Fruit fly (Drosophila melanogaster) whole organism, embryonic: Measurements from ENCODE around the gene CG14423.

ENCODE experiments used
- Bgb ChIP-seq: fragments of 200-800 bp; sonication (Bioruptor generic); IDR thresholded peaks from 2 replicates; pipeline ENCODE4 v1.3.6; 2022; ENCODE audit warnings: missing biosample characterization, missing genetic modification characterization; ENCODE audit not compliant: partially characterized antibody
- CG1024 ChIP-seq: fragments of 200-800 bp; sonication (Bioruptor generic); IDR thresholded peaks from 2 replicates; pipeline ENCODE4 v1.3.6; 2022; ENCODE audit warnings: missing biosample characterization, missing genetic modification characterization
- CG11085 ChIP-seq: fragments of 200-800 bp; sonication (Bioruptor generic); IDR thresholded peaks from 2 replicates; pipeline ENCODE4 v1.3.6; 2022; ENCODE audit warnings: missing biosample characterization, missing genetic modification characterization
- CG11456 ChIP-seq: fragments of 200-800 bp; sonication (Bioruptor generic); IDR thresholded peaks from 3 replicates; pipeline ENCODE4 v1.3.6; 2022; ENCODE audit warnings: missing biosample characterization, missing genetic modification characterization
- CG13123 ChIP-seq: fragments of 200-800 bp; sonication (Bioruptor generic); optimal IDR thresholded peaks from 2 replicates; lab custom pipeline; 2016; ENCODE audit warnings: missing biosample characterization, missing genetic modification characterization
- CG2116 ChIP-seq: fragments of 200-800 bp; sonication (Bioruptor generic); optimal IDR thresholded peaks from 3 replicates; lab custom pipeline; 2018; ENCODE audit warnings: missing biosample characterization, mild to moderate bottlenecking, missing genetic modification characterization
- CG4282 ChIP-seq: fragments of 200-800 bp; sonication (Bioruptor generic); optimal IDR thresholded peaks from 2 replicates; lab custom pipeline; 2016; ENCODE audit warnings: missing biosample characterization, missing genetic modification characterization
- CG9932 ChIP-seq: fragments of 200-800 bp; sonication (Bioruptor generic); IDR thresholded peaks from 2 replicates; pipeline ENCODE4 v1.3.6; 2022; ENCODE audit warnings: missing biosample characterization, missing genetic modification characterization
- Dfd ChIP-seq, 2 experiments: fragments of >200 bp; optimal IDR thresholded peaks; 2 replicates each; lab custom pipeline; 2017; ENCODE audit warnings: missing biosample characterization in 2 of 2, missing genetic modification characterization in 2 of 2
- cato ChIP-seq: fragments of 200-800 bp; sonication (Bioruptor generic); optimal IDR thresholded peaks from 2 replicates; lab custom pipeline; 2016; ENCODE audit warnings: missing biosample characterization, missing genetic modification characterization, borderline replicate concordance
- crp ChIP-seq, 2 experiments: fragments of 200-800 bp; sonication (Bioruptor generic); optimal IDR thresholded peaks; 2 replicates in 1 of 2; 3 replicates in 1 of 2; lab custom pipeline; 2017; ENCODE audit warnings: missing biosample characterization in 2 of 2, missing genetic modification characterization in 2 of 2, mild to moderate bottlenecking in 1 of 2, moderate library complexity in 1 of 2
- shn ChIP-seq: fragments of 200-800 bp; sonication (Bioruptor generic); optimal IDR thresholded peaks from 3 replicates; lab custom pipeline; 2016; ENCODE audit warnings: missing biosample characterization, missing genetic modification characterization
- ttk ChIP-seq: fragments of 200-800 bp; sonication (Bioruptor generic); IDR thresholded peaks from 2 replicates; pipeline ENCODE4 v2.1.2; 2022; ENCODE audit warnings: missing biosample characterization, missing genetic modification characterization

DNA sequence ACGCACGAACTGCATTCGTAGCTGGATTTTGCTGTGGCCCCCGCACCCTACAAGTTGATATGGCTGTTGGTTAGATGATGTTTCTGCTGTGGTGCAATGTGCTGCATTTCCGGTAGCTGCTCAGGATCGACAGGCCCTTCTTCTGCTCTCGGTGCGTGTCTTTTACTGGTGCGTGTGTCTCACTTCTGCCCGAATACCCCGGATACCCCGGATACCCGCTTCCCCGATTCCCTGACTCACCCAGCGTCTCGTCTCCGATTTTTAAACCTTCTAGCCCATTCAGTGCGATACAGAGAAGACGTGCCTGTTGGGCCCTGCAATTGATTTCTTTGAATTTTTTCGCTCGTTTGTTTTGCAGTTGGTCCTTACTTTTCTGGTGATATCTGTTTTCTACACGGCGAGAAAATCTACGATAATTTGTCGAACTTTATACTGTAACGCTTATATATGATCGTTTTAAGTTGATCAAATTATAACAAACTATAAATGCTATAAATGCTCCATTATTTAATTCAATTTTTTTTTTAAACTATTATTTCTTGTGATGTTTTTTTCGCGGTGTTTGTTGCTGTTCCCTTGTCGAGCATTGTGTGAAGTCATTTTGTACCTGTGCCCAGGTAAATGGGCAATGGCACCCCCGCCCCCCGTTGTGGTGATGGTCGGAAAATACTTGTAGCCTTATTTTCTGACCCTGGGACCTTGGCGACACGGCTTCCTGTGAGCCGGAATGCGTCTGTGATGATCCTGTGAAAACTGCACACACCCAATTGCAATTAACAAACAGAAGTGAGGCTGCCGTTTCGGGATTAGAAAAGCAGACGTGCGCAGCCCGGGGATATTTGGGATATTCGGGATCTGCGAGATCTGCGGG, 39.9 kb downstream of the CG14423 start:
- TF ChIP-seq CG4282 (GFP tag; lab: Kevin White, UChicago): no peak
- TF ChIP-seq cato (GFP tag; lab: Kevin White, UChicago): no peak
- TF ChIP-seq CG9932 (GFP tag; lab: Robert Waterston, UW): no peak
- no peak for TF ChIP-seq shn (GFP tag; lab: Kevin White, UChicago)
- no peak for TF ChIP-seq ttk (GFP tag; lab: Robert Waterston, UW)
- TF ChIP-seq CG13123 (GFP tag; lab: Kevin White, UChicago): no peak
- TF ChIP-seq crp (GFP tag; optimal IDR thresholded peaks at IDR 0.05; lab: Kevin White, UChicago): no peak
- no peak for TF ChIP-seq CG1024
- no peak for TF ChIP-seq CG11085 (GFP tag; lab: Robert Waterston, UW)
- TF ChIP-seq CG2116 (GFP tag; lab: Kevin White, UChicago): peak; percentile 19
- no peak for TF ChIP-seq Dfd (GFP tag; optimal IDR thresholded peaks at IDR 0.05; lab: Kevin White, UChicago)
- TF ChIP-seq Bgb (GFP tag; lab: Robert Waterston, UW): no peak
- no peak for TF ChIP-seq CG11456 (GFP tag; lab: Robert Waterston, UW)
